Worm (Caenorhabditis elegans): Measurements from ENCODE around the gene D1025.1.

- TF ChIP-seq tra-4 (tag; optimal IDR thresholded peaks at IDR 0.05) (no peak), ama-1 (optimal IDR thresholded peaks at IDR 0.05) (no peak), ets-7 (tag; optimal IDR thresholded peaks at IDR 0.05) (no peak), ceh-36 (tag; optimal IDR thresholded peaks at IDR 0.05) (no peak)
Observed at ce11 chrX:14563818-14564217, 43.3 kb downstream of the D1025.1 start.
